Worm (Caenorhabditis elegans) whole organism, L3 larva: ENCODE measurements around the gene daam-1.

Source experiments
- ZK546.5 ChIP-seq: sonication (generic microtip); optimal IDR thresholded peaks from 2 replicates; lab custom pipeline; 2017; ENCODE audit warnings: missing biosample characterization, missing genetic modification characterization
- ama-1 ChIP-seq: fragments of 150-350 bp; optimal IDR thresholded peaks from 2 replicates; lab custom pipeline; 2018
- ceh-16 ChIP-seq: sonication (generic microtip); optimal IDR thresholded peaks from 2 replicates; lab custom pipeline; 2017; ENCODE audit warnings: missing biosample characterization, missing genetic modification characterization
- ceh-28 ChIP-seq: fragments of 150-350 bp; optimal IDR thresholded peaks from 2 replicates; lab custom pipeline; 2014; ENCODE audit warnings: missing biosample characterization, missing genetic modification reagents, missing genetic modification characterization
- ceh-82 ChIP-seq: fragments of 150-350 bp; optimal IDR thresholded peaks from 2 replicates; lab custom pipeline; 2014; ENCODE audit warnings: missing biosample characterization, missing genetic modification characterization
- daf-12 ChIP-seq: fragments of 150-350 bp; optimal IDR thresholded peaks from 2 replicates; lab custom pipeline; 2014; ENCODE audit warnings: missing biosample characterization, missing genetic modification reagents, missing genetic modification characterization
- egl-27 ChIP-seq: sonication (generic microtip); optimal IDR thresholded peaks from 4 replicates; lab custom pipeline; 2017; ENCODE audit warnings: missing biosample characterization, missing genetic modification reagents, missing genetic modification characterization
- egl-5 ChIP-seq: fragments of 150-350 bp; optimal IDR thresholded peaks from 2 replicates; lab custom pipeline; 2017; ENCODE audit warnings: missing biosample characterization, missing genetic modification reagents, missing genetic modification characterization, inconsistent platforms
- elt-1 ChIP-seq: fragments of 150-350 bp; optimal IDR thresholded peaks from 2 replicates; lab custom pipeline; 2014; ENCODE audit warnings: missing biosample characterization, missing genetic modification characterization
- elt-2 ChIP-seq: sonication (generic microtip); optimal IDR thresholded peaks from 2 replicates; lab custom pipeline; 2016; ENCODE audit warnings: missing genetic modification reagents, mild to moderate bottlenecking, missing genetic modification characterization, missing compliant biosample characterization
- elt-3 ChIP-seq, 3 experiments: fragments of 150-350 bp in 1 of 3; sonication (generic microtip) in 2 of 3; optimal IDR thresholded peaks; 2 replicates in 2 of 3; 4 replicates in 1 of 3; lab custom pipeline; 2014 to 2017; ENCODE audit warnings: missing biosample characterization in 3 of 3, missing genetic modification characterization in 3 of 3
- eor-1 ChIP-seq, 2 experiments: fragments of 150-350 bp; optimal IDR thresholded peaks; 2 replicates each; lab custom pipeline; 2014 to 2018; ENCODE audit warnings: missing biosample characterization in 2 of 2, missing genetic modification characterization in 2 of 2
- fkh-10 ChIP-seq: sonication (generic microtip); optimal IDR thresholded peaks from 2 replicates; lab custom pipeline; 2017; ENCODE audit warnings: missing biosample characterization, missing genetic modification reagents, missing genetic modification characterization
- fos-1 ChIP-seq: fragments of 150-350 bp; optimal IDR thresholded peaks from 2 replicates; lab custom pipeline; 2014; ENCODE audit warnings: missing biosample characterization, missing genetic modification characterization
- hmg-11 ChIP-seq: sonication (generic microtip); optimal IDR thresholded peaks from 2 replicates; lab custom pipeline; 2016; ENCODE audit warnings: missing genetic modification characterization, missing compliant biosample characterization
- jun-1 ChIP-seq: fragments of 150-350 bp; optimal IDR thresholded peaks from 2 replicates; lab custom pipeline; 2014; ENCODE audit warnings: missing biosample characterization, missing genetic modification reagents, missing genetic modification characterization
- lin-15B ChIP-seq: fragments of 150-350 bp; optimal IDR thresholded peaks from 2 replicates; lab custom pipeline; 2014; ENCODE audit warnings: missing biosample characterization, missing genetic modification characterization
- mdl-1 ChIP-seq: fragments of 150-350 bp; optimal IDR thresholded peaks from 2 replicates; lab custom pipeline; 2014; ENCODE audit warnings: missing biosample characterization, missing genetic modification characterization
- nfya-1 ChIP-seq: sonication (generic microtip); optimal IDR thresholded peaks from 2 replicates; lab custom pipeline; 2017; ENCODE audit warnings: missing genetic modification characterization, mild to moderate bottlenecking, missing compliant biosample characterization, antibody characterized with exemption, moderate library complexity; ENCODE audit not compliant: insufficient read depth
- nhr-11 ChIP-seq: fragments of 150-350 bp; optimal IDR thresholded peaks from 2 replicates; lab custom pipeline; 2014; ENCODE audit warnings: missing biosample characterization, missing genetic modification characterization
- nhr-12 ChIP-seq: fragments of 150-350 bp; optimal IDR thresholded peaks from 2 replicates; lab custom pipeline; 2014; ENCODE audit warnings: missing biosample characterization, missing genetic modification characterization
- nhr-23 ChIP-seq: fragments of 150-350 bp; optimal IDR thresholded peaks from 2 replicates; lab custom pipeline; 2014; ENCODE audit warnings: missing biosample characterization, missing genetic modification reagents, missing genetic modification characterization
- nhr-237 ChIP-seq: fragments of 150-350 bp; optimal IDR thresholded peaks from 2 replicates; lab custom pipeline; 2014; ENCODE audit warnings: missing biosample characterization, missing genetic modification characterization
- nhr-43 ChIP-seq: sonication (generic microtip); optimal IDR thresholded peaks from 2 replicates; lab custom pipeline; 2016; ENCODE audit warnings: mild to moderate bottlenecking, missing genetic modification characterization, missing compliant biosample characterization; ENCODE audit not compliant: poor library complexity, severe bottlenecking
- nhr-76 ChIP-seq: fragments of 150-350 bp; sonication (generic microtip); optimal IDR thresholded peaks from 5 replicates; lab custom pipeline; 2014; ENCODE audit warnings: missing biosample characterization, missing genetic modification characterization
- pqm-1 ChIP-seq: fragments of 150-350 bp; optimal IDR thresholded peaks from 2 replicates; lab custom pipeline; 2017; ENCODE audit warnings: missing biosample characterization, missing genetic modification characterization, inconsistent platforms
- sea-2 ChIP-seq: fragments of 150-350 bp; sonication (generic microtip); optimal IDR thresholded peaks from 4 replicates; lab custom pipeline; 2014; ENCODE audit warnings: missing biosample characterization, missing genetic modification reagents, missing genetic modification characterization
- skn-1 ChIP-seq: fragments of 150-350 bp; optimal IDR thresholded peaks from 2 replicates; lab custom pipeline; 2014; ENCODE audit warnings: missing biosample characterization, missing genetic modification characterization
- snpc-4 ChIP-seq: fragments of 150-350 bp; optimal IDR thresholded peaks from 2 replicates; lab custom pipeline; 2014; ENCODE audit warnings: missing biosample characterization, missing genetic modification characterization
- tbx-2 ChIP-seq: sonication (generic microtip); optimal IDR thresholded peaks from 2 replicates; lab custom pipeline; 2016; ENCODE audit warnings: mild to moderate bottlenecking, missing genetic modification characterization, missing compliant biosample characterization
- unc-39 ChIP-seq: sonication (generic microtip); optimal IDR thresholded peaks from 4 replicates; lab custom pipeline; 2017; ENCODE audit warnings: missing biosample characterization, missing genetic modification characterization
- unc-62 ChIP-seq: fragments of 150-350 bp; sonication (generic microtip); optimal IDR thresholded peaks from 4 replicates; lab custom pipeline; 2014; ENCODE audit warnings: missing biosample characterization, missing genetic modification reagents, missing genetic modification characterization
- zag-1 ChIP-seq: fragments of 150-350 bp; optimal IDR thresholded peaks from 2 replicates; lab custom pipeline; 2014; ENCODE audit warnings: missing biosample characterization, missing genetic modification characterization
- ztf-11 ChIP-seq: fragments of 150-350 bp; optimal IDR thresholded peaks from 2 replicates; lab custom pipeline; 2014; ENCODE audit warnings: missing biosample characterization, missing genetic modification characterization
- ztf-4 ChIP-seq: fragments of 150-350 bp; optimal IDR thresholded peaks from 2 replicates; lab custom pipeline; 2014; ENCODE audit warnings: missing biosample characterization, missing genetic modification characterization

The daam-1 gene

DNA sequence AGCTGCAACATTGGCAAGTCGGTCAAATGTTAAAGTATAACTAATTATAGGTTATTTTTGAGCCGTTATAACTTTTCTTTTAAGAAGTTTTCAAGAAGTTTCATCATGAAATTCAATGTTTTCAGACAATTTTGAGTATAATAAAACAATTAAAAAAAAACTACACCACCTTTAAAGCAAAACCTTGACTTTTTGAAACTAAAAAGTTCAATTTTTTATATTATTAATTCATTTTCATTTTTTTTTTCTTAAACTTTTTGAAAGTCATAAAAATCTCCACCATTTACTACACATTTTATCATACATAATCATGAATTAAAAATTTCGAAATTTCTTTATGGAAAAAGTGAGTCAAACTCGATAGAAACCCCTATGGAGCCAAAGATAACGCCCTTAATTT is 38.6 kb downstream of the daam-1 start, which contains the start of gene B0348.2:
TSS of gene B0348.2 (plus strand) at position 301 of the 400 bp plus-strand sequence.
- no peak for TF ChIP-seq nhr-12 (tag; lab: Kevin White, UChicago)
- TF ChIP-seq snpc-4 (tag; lab: Kevin White, UChicago) = no peak
- TF ChIP-seq nfya-1 (tag; lab: Kevin White, UChicago) = no peak
- no peak for TF ChIP-seq egl-27 (tag; lab: Kevin White, UChicago)
- TF ChIP-seq nhr-11 (tag; lab: Kevin White, UChicago) = no peak
- TF ChIP-seq tbx-2 (tag; lab: Kevin White, UChicago) = no peak
- TF ChIP-seq nhr-43 (tag; lab: Kevin White, UChicago) = no peak
- TF ChIP-seq elt-3 (tag; optimal IDR thresholded peaks at IDR 0.05; lab: Kevin White, UChicago) = no peak

DNA sequence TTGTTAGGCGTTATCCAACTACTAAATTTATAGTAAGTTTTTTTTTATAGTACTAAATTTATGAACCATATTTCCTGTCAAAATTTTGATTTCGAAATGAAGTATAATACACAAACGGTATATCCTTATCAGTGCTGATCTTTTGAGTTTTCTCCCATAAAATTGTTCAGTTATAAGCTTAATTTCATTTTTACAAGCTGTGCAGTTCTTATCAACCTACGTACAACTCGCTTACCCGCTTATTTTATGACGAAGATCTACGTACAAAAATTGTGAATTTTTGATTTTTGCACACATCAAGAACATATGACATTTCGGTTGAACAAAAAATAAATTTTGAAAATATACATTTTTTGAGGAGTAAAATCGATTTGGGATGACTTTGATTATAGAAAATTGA is 39.6 kb downstream of the daam-1 start:
- TF ChIP-seq nhr-76 (no peak), egl-27 (tag; lab: Kevin White, UChicago) (no peak), elt-2 (tag; lab: Kevin White, UChicago) (peak; percentile 76), jun-1 (tag; lab: Kevin White, UChicago) (peak; percentile 16), nhr-23 (no peak), ztf-4 (no peak), fkh-10 (GFP tag; lab: Kevin White, UChicago) (no peak), pqm-1 (tag; lab: Kevin White, UChicago) (peak; percentile 71), fos-1 (tag; lab: Kevin White, UChicago) (no peak), nhr-237 (tag; lab: Kevin White, UChicago) (no peak), unc-39 (no peak), eor-1 (tag; optimal IDR thresholded peaks at IDR 0.05; lab: Kevin White, UChicago) (no peak), hmg-11 (no peak), egl-5 (tag; lab: Kevin White, UChicago) (no peak), ceh-28 (tag; lab: Kevin White, UChicago) (no peak)

DNA sequence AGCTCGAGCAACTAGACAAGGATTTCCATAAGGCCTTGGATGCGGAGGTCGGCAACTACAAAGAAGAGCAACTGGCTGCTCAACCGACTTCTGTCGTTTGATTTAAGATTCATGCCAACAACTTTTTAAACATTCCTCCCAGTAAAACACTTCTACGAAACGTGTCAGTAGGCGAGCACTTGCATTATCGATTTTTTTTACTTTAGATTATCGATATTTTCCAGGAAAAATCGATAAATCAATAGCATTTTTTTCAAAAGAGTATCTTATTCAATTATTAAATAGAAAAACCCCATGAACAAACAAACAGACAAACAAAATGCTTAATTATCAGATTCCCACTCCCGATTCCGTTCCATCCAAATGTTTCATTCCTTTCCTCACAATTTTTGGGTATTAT is 40.6 kb downstream of the daam-1 start:
- TF ChIP-seq ceh-28 (tag; lab: Kevin White, UChicago) (peak; percentile 88), ZK546.5 (tag; lab: Kevin White, UChicago) (no peak), zag-1 (no peak)
- TF ChIP-seq, all 47 proteins: peak for 1

DNA sequence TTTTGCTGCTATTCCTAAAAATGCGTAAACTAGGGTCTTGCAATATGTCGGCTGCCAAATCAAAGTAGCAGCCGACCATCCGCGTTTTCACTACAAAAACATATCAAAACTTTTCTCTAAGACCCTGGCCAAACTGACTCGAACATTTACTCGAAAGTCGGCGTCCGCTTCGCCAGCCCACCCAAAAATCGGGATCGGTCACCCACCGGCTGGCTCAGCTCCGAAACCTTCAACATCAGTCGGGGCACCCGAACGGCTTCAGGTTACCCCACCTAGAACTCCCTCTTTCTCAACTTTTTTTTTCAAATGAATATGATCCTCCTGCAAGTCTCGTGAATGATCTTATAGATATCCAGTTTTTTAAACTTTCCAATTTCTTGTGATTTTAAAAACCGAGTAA is 45.9 kb downstream of the daam-1 start:
- TF ChIP-seq zag-1 (no peak), pqm-1 (tag; lab: Kevin White, UChicago) (no peak), elt-3 (tag; optimal IDR thresholded peaks at IDR 0.05; lab: Kevin White, UChicago) (no peak), unc-62 (GFP tag; lab: Kevin White, UChicago) (no peak)
- TF ChIP-seq, all 47 proteins: peak for 0

DNA sequence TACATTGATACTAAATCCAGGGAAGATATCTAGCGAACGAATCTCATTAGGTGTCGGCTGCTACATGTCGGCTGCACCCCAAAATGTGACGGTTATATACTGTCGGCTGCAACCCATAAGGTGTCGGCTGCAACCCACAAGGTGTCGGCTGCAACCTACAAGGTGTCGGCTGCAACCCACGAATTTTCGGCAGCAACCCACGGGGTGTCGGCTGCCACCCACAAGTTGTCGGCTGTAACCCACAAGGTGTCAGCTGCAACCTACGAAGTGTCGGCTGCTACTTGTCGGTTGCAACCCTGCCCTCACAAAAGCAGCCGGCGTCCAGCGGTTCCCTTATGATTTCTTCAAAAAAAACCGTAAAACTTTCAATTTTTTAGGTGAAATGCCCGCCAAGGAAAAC is 53.8 kb downstream of the daam-1 start:
- TF ChIP-seq skn-1 (tag; lab: Kevin White, UChicago) = no peak
- no peak for TF ChIP-seq elt-2 (tag; lab: Kevin White, UChicago)
- no peak for TF ChIP-seq mdl-1 (tag; lab: Kevin White, UChicago)
- no peak for TF ChIP-seq nhr-11 (tag; lab: Kevin White, UChicago)
- no peak for TF ChIP-seq zag-1
- TF ChIP-seq ceh-82 (tag; lab: Kevin White, UChicago) = no peak

DNA sequence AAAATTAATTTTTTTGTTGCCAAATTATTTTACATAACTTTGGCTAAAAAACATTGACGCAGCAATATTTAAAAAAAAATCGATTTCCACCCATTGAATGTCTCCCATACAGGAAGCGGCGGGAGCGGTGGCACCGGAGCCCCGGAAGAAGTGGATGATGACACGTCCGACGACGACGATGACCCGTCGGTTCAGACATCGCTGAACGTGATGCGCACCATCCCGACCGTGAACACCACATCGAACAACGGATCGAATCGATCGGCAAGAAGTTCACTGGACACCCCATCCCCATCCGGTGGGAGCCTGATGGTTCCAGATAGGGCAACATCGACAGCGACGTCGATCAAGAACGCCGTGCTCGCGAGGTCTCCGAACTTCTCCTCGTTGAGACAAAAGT is 55.4 kb downstream of the daam-1 start:
- TF ChIP-seq elt-1 (tag; lab: Kevin White, UChicago) (no peak), egl-27 (tag; lab: Kevin White, UChicago) (no peak), nhr-43 (tag; lab: Kevin White, UChicago) (no peak), daf-12 (tag; lab: Kevin White, UChicago) (no peak), tbx-2 (tag; lab: Kevin White, UChicago) (no peak), zag-1 (no peak), pqm-1 (tag; lab: Kevin White, UChicago) (no peak), unc-39 (no peak), egl-5 (tag; lab: Kevin White, UChicago) (no peak), ztf-11 (tag; lab: Kevin White, UChicago) (no peak), fkh-10 (GFP tag; lab: Kevin White, UChicago) (no peak), elt-2 (tag; lab: Kevin White, UChicago) (no peak), lin-15B (tag; lab: Kevin White, UChicago) (no peak), skn-1 (tag; lab: Kevin White, UChicago) (no peak), elt-3 (tag; optimal IDR thresholded peaks at IDR 0.05; lab: Kevin White, UChicago) (no peak), sea-2 (no peak), ceh-16 (tag; lab: Kevin White, UChicago) (no peak), nhr-76 (no peak), ama-1 (lab: Kevin White, UChicago) (no peak), mdl-1 (tag; lab: Kevin White, UChicago) (no peak)
- TF ChIP-seq, all 47 proteins: peak for 0
